Worm (Caenorhabditis elegans): ENCODE data around the gene F38B6.4.

F38B6.4 gene

DNA sequence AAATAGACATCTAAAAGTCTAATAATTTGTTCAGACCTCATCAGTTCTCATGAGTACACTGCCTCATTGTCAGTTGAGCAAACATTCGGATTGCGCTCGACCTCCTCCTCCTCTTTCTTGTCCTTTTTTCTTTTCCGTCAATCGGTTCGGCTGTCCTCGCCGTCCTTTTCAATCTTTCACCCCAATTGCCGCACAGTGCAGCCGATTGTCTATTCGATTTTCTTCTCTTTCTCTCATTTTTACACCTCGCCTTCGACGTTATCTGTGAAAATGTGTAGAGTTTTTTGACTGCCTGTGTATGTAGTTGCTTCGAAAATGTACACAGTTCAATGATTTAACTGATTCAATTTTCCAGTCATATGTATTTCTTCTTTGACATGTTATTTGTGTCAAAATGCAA is 21.5 kb upstream of the F38B6.4 start (continued):
- TF ChIP-seq ama-1 (optimal IDR thresholded peaks at IDR 0.05) = no peak
- peak; percentile 44 for TF ChIP-seq nhr-48 (tag; optimal IDR thresholded peaks at IDR 0.05)
- TF ChIP-seq nhr-102 (tag; optimal IDR thresholded peaks at IDR 0.05) = no peak
- TF ChIP-seq F49E8.2 (tag; optimal IDR thresholded peaks at IDR 0.05; ENCODE audit: borderline replicate concordance) = no peak
- no peak for TF ChIP-seq dmd-8 (GFP tag; IDR thresholded peaks at IDR 0.05)
- TF ChIP-seq mdl-1 (tag; optimal IDR thresholded peaks at IDR 0.05) = peak in 1 of 2 experiments; percentile 38
- TF ChIP-seq sdz-12 (GFP tag; optimal IDR thresholded peaks at IDR 0.05) = no peak
- TF ChIP-seq duxl-1 (tag; optimal IDR thresholded peaks at IDR 0.05; ENCODE audit: poor library complexity) = no peak
- no peak for TF ChIP-seq lim-7 (GFP tag; IDR thresholded peaks at IDR 0.05)
- no peak for TF ChIP-seq tra-1 (GFP tag; IDR thresholded peaks at IDR 0.05)
- TF ChIP-seq lin-13 (GFP tag; optimal IDR thresholded peaks at IDR 0.05) = no peak
- no peak for TF ChIP-seq dmd-9 (GFP tag; IDR thresholded peaks at IDR 0.05)
- no peak for TF ChIP-seq madf-5 (GFP tag; IDR thresholded peaks at IDR 0.05)
- TF ChIP-seq ceh-20 (GFP tag; IDR thresholded peaks at IDR 0.05) = no peak
- no peak for TF ChIP-seq nhr-25 (tag; optimal IDR thresholded peaks at IDR 0.05; ENCODE audit: borderline replicate concordance, insufficient read depth)
- TF ChIP-seq spr-1 (tag; optimal IDR thresholded peaks at IDR 0.05) = no peak
- TF ChIP-seq dve-1 (tag; optimal IDR thresholded peaks at IDR 0.05; ENCODE audit: insufficient read depth) = peak; percentile 34
- TF ChIP-seq vab-7 (GFP tag; IDR thresholded peaks at IDR 0.05) = no peak
- TF ChIP-seq mep-1 (tag; optimal IDR thresholded peaks at IDR 0.05) = peak; percentile 54
- no peak for TF ChIP-seq lin-1 (GFP tag; IDR thresholded peaks at IDR 0.05)
- TF ChIP-seq zfp-3 (GFP tag; conservative IDR thresholded peaks at IDR 0.05) = no peak
- TF ChIP-seq hlh-11 (tag; optimal IDR thresholded peaks at IDR 0.05) = peak; percentile 75
- no peak for TF ChIP-seq Y105C5A.15 (GFP tag; IDR thresholded peaks at IDR 0.05)
- TF ChIP-seq T20F7.1 (GFP tag; optimal IDR thresholded peaks at IDR 0.05) = no peak
- no peak for TF ChIP-seq egl-43 (GFP tag; IDR thresholded peaks at IDR 0.05)
- no peak for TF ChIP-seq ceh-32 (tag; optimal IDR thresholded peaks at IDR 0.05; ENCODE audit: poor library complexity)
- TF ChIP-seq snpc-4 (tag; optimal IDR thresholded peaks at IDR 0.05) = no peak

DNA sequence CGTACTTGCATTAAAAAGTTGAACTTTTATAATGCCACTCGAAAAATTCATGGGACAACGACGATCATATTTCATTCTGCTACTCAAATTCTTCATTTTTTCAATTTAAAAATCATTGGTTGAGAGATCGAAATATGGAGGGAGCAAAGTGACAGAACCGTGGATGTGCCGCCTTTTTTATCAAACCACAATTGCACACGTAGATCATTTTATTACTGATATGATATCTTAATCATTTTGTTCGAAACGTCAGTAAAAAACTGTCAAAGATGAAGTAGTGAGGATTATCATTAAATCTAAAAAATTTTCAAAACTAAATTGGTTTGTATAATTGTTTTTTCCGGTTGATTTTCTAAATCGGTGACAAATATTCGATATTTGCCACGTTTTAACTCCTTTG is 20.5 kb upstream of the F38B6.4 start:
- no peak for TF ChIP-seq ces-1 (GFP tag; optimal IDR thresholded peaks at IDR 0.05)
- no peak for TF ChIP-seq nhr-111 (GFP tag; optimal IDR thresholded peaks at IDR 0.05)
- no peak for TF ChIP-seq daf-19 (GFP tag; conservative IDR thresholded peaks at IDR 0.05)
- peak; percentile 53 for TF ChIP-seq pqm-1 (tag; optimal IDR thresholded peaks at IDR 0.05)
- no peak for TF ChIP-seq ceh-82 (tag; optimal IDR thresholded peaks at IDR 0.05)
- TF ChIP-seq tag-97 (GFP tag; IDR thresholded peaks at IDR 0.05) = no peak
- no peak for TF ChIP-seq ztf-11 (tag; optimal IDR thresholded peaks at IDR 0.05)
- TF ChIP-seq nhr-76 (tag; optimal IDR thresholded peaks at IDR 0.05) = no peak
- TF ChIP-seq ZK337.2 (GFP tag; IDR thresholded peaks at IDR 0.05) = no peak
- TF ChIP-seq nhr-42 (GFP tag; IDR thresholded peaks at IDR 0.05) = no peak
- 0 out of 2 replicates have a peak, but pooled peaks have one; percentile 38 for TF ChIP-seq tra-1 (GFP tag; IDR thresholded peaks at IDR 0.05)
- peak; percentile 66 for TF ChIP-seq dve-1 (tag; optimal IDR thresholded peaks at IDR 0.05; ENCODE audit: insufficient read depth)
- TF ChIP-seq dmd-6 (GFP tag; IDR thresholded peaks at IDR 0.05) = peak; percentile 79
- TF ChIP-seq mxl-3 (GFP tag; optimal IDR thresholded peaks at IDR 0.05) = no peak
- peak; percentile 62; the same call in 1 of the 2 replicates for TF ChIP-seq php-3 (GFP tag; IDR thresholded peaks at IDR 0.05)
- no peak for TF ChIP-seq Y48G9A.11 (GFP tag; IDR thresholded peaks at IDR 0.05)
- TF ChIP-seq spr-3 (GFP tag; optimal IDR thresholded peaks at IDR 0.05) = no peak
- no peak for TF ChIP-seq lir-3 (tag; optimal IDR thresholded peaks at IDR 0.05)
- TF ChIP-seq D1046.2 (GFP tag; IDR thresholded peaks at IDR 0.05) = no peak
- TF ChIP-seq hlh-30 (tag; optimal IDR thresholded peaks at IDR 0.05; ENCODE audit: insufficient read depth) = no peak
- TF ChIP-seq hlh-11 (tag; optimal IDR thresholded peaks at IDR 0.05) = peak; percentile 32
- TF ChIP-seq vab-7 (GFP tag; IDR thresholded peaks at IDR 0.05) = no peak
- no peak for TF ChIP-seq snpc-1.2 (GFP tag; IDR thresholded peaks at IDR 0.05)
- no peak for TF ChIP-seq ceh-20 (GFP tag; IDR thresholded peaks at IDR 0.05)
- TF ChIP-seq spr-1 (tag; optimal IDR thresholded peaks at IDR 0.05) = no peak
- peak; percentile 20 for TF ChIP-seq nhr-28 (tag; optimal IDR thresholded peaks at IDR 0.05)
- TF ChIP-seq nhr-102 (tag; optimal IDR thresholded peaks at IDR 0.05) = no peak
- TF ChIP-seq unc-62 (GFP tag; optimal IDR thresholded peaks at IDR 0.05 in 1 of 2) = peak in 1 of 2 experiments; percentile 34
- TF ChIP-seq unc-62 (tag; optimal IDR thresholded peaks at IDR 0.05) = no peak
- TF ChIP-seq daf-8 (GFP tag; IDR thresholded peaks at IDR 0.05) = no peak
